Fruit fly (Drosophila melanogaster) Kc167 (cell line): ENCODE results near the gene Dph3.

ENCODE experiments used
- Myc ChIP-seq: fragments of >200 bp; optimal IDR thresholded peaks from 2 replicates; lab custom pipeline; 2017; ENCODE audit warnings: missing external identifiers
- Sin3A ChIP-seq: fragments of >200 bp; optimal IDR thresholded peaks from 2 replicates; lab custom pipeline; 2018; ENCODE audit warnings: missing external identifiers
- h ChIP-seq: fragments of >200 bp; optimal IDR thresholded peaks from 3 replicates; lab custom pipeline; 2018; ENCODE audit warnings: missing external identifiers
- insv ChIP-seq: fragments of >200 bp; optimal IDR thresholded peaks from 3 replicates; lab custom pipeline; 2018; ENCODE audit warnings: missing external identifiers
- psq ChIP-seq: fragments of >200 bp; optimal IDR thresholded peaks from 2 replicates; lab custom pipeline; 2017; ENCODE audit warnings: missing external identifiers
- ttk ChIP-seq: sonication (Bioruptor generic); optimal IDR thresholded peaks from 2 replicates; lab custom pipeline; 2017; ENCODE audit warnings: missing external identifiers

Dph3 gene

DNA sequence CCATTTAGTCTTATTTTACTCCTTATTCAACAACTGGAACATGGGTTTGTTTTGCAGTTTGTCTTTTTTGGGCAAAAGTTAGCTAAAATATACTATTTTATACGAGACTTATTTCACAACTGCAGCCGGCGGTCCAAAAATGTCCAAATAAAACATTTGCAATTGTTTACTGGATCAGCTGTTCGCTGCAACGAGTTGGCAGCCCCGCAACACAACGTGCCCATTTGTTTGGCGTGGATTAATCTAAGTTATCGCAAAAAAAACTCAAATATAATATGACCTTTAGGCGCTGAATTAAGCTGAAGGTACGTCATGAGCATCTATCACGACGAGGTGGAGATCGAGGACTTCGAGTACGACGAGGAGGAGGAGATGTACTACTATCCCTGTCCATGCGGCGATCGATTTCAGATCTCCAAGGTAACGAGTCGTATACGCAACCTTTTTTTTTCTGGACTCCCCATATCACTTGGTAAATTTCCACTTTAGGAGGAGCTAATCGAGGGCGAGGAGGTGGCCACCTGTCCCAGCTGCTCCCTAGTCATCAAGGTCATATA, at the start of gene Dph3, which contains the start of gene CG17187:
TSS of gene Dph3 (plus strand) at position 208 of the 557 bp plus-strand sequence.
TSS of gene CG17187 (minus strand) at position 175 of the 557 bp plus-strand sequence.
- no peak for TF ChIP-seq Sin3A (lab: Kevin White, UChicago)
- TF ChIP-seq h: no peak
- TF ChIP-seq insv: no peak
- TF ChIP-seq ttk (lab: Kevin White, UChicago): no peak
- no peak for TF ChIP-seq psq (lab: Kevin White, UChicago)
- no peak for TF ChIP-seq Myc (lab: Kevin White, UChicago)

DNA sequence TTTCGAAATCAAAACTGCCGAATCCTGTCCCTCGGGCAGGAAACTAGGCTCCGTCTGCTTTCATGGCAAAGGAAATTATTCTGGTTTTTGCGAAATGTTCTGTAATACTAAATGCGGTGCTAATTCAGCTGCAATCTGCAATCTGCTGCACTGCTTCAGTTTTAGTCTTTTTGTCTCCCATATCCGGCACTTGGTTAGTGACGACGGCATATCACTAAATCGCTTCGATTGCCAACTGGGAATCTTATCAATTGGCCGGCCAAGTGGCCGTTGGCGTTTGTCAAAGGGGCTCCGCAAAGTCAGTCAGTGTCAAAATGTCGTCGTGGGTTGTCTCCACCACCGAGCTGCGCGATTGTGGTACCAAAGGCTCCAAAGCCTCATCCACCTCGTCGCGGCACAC, 35.9 kb upstream of the Dph3 start, which contains the start of gene CG18577:
TSS of gene CG18577 (plus strand) at position 301 of the 400 bp plus-strand sequence.
- TF ChIP-seq ttk (lab: Kevin White, UChicago) (no peak), h (no peak), Myc (lab: Kevin White, UChicago) (no peak), Sin3A (lab: Kevin White, UChicago) (no peak), insv (no peak), psq (lab: Kevin White, UChicago) (no peak)

DNA sequence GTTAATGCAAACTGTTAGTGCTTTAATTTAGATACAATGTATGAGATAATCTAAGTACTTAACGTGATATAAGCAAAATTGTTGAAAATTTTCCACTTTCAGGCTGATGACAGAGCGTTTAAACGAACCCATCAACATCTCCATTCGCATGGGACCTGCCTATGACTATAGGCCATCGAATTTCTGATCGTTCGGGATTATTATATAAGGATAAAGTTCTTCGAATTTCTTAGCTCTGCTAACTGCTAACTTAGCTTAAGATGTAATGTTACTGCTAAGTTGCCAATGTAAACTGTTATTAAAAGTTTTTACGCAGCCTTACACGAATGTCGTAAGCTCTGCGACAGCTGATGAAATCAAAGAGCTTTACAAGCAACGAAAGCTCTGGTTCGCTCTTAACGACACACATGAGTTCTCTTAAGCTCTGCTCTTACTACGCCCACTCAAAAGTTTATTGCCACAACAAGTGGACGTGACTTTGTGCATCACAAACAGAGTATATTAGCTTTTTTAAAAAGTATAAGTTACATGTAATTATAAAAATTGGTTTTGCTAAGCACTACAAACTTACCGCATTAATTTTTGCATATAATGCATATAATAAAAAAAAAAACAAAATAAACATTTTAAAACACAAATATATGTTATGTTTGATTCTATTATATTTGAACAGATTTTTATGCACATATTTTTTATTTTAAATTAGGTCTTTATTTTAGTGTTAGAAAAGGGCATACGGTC, 34.9 kb upstream of the Dph3 start:
- TF ChIP-seq h: no peak
- no peak for TF ChIP-seq Myc (lab: Kevin White, UChicago)
- no peak for TF ChIP-seq ttk (lab: Kevin White, UChicago)
- no peak for TF ChIP-seq insv
- TF ChIP-seq psq (lab: Kevin White, UChicago): no peak
- no peak for TF ChIP-seq Sin3A (lab: Kevin White, UChicago)

DNA sequence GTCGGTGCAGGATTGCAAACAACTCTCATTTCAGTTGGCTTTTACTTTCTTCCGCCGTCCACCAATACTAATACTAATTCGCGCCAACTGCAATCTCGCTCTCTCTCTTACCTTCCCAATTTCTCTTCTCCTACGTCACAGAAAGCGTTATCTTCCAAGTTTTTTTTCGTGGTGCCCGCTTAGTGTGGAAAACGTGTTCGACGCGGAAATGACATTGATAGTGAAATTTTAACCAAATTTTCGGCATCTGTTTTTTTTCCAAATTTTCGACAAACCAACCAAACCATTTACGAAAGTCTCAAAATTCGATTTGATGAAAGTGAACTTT, 34.4 kb upstream of the Dph3 start, which contains the start of gene cu:
TSS of gene cu (plus strand) at position 204 of the 328 bp plus-strand sequence.
- TF ChIP-seq insv: no peak
- no peak for TF ChIP-seq Myc (lab: Kevin White, UChicago)
- TF ChIP-seq psq (lab: Kevin White, UChicago): no peak
- TF ChIP-seq ttk (lab: Kevin White, UChicago): no peak
- TF ChIP-seq Sin3A (lab: Kevin White, UChicago): no peak

DNA sequence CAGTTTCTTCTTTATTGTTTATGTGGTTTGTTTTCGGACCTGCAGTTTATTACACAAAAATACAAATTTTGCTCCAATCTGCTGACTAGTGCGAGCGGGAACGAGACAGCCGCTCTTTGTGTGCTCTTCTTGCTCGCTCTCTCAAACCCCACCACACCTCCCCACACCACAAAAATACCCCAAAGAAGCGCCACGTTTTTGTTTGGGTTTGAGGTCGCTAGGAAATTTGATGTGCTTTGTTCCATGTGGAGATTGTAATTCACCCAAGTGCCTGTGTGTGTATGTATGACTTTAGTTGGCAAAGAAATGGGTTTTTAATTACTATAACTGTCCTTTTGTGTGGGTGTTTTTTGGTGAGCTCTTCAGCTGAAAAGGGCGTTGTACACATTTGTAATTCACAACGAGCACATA, 33.6 kb upstream of the Dph3 start:
- no peak for TF ChIP-seq insv
- no peak for TF ChIP-seq Myc (lab: Kevin White, UChicago)
- no peak for TF ChIP-seq psq (lab: Kevin White, UChicago)
- no peak for TF ChIP-seq h
- TF ChIP-seq ttk (lab: Kevin White, UChicago): no peak
- TF ChIP-seq Sin3A (lab: Kevin White, UChicago): no peak

DNA sequence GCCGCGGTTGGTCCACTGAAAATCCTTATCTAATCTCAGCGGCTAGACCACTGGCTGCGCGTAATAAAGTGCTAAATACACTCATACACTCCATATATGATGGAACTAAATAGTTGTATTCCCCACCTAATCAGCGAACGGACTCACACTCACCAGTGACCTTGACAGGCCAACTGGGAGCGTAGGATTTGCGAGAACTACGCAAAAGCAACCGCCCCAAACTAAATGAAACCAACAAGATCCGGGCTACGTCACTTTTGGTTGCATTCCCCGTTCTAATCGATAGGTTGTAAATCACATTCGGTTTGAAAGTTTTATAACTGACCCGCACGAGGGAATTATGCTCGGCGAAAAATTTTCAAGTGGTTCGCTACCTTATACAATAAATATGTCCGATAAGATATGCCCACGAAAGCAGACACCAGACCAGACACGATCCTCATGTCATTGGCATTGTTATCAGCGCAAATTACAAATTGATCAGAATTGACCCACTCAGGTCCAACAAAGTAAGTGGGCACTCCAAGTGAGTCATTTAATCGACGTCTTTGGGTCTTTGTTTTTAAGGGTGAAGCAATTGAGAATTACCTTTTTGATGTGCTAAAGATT, 32.4 kb upstream of the Dph3 start:
- TF ChIP-seq insv (no peak), ttk (lab: Kevin White, UChicago) (no peak)

DNA sequence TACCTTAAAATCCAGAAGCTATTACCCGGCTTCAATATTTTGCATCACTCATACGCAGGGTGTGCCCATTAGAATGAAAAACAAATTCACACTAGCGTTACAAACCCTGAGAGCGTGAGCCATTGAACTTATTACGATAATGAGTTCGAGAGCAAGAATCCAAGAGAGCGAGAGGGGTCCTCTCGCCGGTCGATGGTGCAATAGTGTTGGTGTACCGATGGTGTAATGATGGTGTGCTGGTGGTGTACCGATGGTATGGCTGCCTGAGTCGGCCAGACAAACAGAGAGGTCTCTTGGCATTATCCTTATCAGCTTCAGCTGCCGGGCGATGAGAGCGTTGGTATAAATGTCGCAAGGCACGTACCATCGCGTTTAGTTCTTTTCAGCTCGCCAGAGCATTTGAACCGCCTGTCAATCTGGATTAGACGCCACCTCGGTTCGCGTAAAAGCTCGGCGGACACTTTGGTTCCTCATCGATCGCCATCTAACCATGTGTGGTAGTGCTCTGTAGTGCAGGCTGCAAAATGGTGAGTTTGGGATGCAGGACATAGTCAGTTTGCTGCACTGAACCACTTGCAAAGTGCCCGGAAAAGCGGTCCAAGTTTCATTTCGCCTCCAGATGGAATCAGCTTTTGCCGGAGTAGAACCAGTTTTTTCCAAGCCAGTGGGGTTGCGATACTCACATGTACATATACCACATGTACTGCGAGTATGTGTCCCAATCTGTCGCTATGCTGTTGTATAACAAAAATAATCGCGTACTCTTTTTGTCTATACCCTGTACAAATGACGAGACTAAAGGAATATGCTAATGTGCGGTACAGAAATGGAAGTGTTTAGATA, 31.4 kb upstream of the Dph3 start:
- TF ChIP-seq h: no peak
- TF ChIP-seq psq (lab: Kevin White, UChicago): no peak
- TF ChIP-seq Sin3A (lab: Kevin White, UChicago): no peak
- TF ChIP-seq insv: no peak
- no peak for TF ChIP-seq ttk (lab: Kevin White, UChicago)
- no peak for TF ChIP-seq Myc (lab: Kevin White, UChicago)

DNA sequence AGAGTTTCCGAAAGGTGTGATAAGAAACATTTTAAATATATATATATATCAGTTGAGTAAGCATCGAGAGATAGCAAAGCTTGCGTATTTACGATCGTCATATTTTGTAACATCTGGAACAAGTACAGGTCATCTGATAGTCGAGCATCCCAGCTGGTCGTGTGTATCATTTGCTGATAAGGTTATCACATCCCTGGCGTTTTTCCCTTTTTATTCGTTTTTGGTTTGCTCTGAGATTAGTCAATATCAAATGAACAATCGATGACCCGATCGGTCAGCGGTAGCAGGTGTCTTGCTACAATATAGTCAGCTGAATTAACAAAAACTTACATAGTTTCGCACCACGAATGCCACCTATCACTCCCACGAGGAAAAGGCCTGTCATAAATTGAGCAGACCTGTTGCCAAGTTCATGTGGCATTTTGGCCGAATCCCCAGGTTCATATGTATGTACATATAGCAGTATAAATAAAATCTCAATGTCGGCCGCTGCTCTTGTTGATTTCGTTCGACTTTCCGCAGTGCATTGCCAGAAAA, 30.8 kb upstream of the Dph3 start:
- TF ChIP-seq h (no peak), psq (lab: Kevin White, UChicago) (no peak), ttk (lab: Kevin White, UChicago) (no peak), insv (no peak), Myc (lab: Kevin White, UChicago) (no peak), Sin3A (lab: Kevin White, UChicago) (no peak)

DNA sequence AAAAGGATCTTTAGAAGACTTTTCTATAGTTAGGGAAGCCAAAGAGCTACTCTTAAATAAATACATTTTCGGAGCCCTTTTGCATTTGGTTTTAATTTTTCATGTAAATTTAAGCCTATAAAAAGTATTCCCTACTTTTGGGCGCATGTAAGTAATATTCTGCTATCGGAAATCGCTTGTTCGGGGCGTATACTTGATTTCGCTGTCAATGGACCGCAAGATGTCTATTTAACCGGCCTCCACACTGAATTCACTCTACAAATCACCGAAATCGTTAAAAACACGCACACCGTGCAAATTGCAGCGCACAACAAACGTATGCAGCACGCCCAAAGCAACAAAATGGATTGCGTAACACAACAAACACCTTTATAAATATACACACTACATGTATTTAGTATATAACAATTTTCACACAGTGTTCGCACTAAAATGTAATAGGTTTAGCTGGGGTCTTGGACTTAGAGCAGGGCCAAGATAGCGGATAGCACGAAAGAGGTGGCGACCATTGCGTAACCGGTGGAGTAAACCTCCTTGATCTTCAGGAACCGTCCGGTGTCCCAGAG, 22.9 kb upstream of the Dph3 start:
- TF ChIP-seq h: no peak
- TF ChIP-seq insv: no peak
- TF ChIP-seq psq (lab: Kevin White, UChicago): no peak
- TF ChIP-seq Sin3A (lab: Kevin White, UChicago): no peak
- no peak for TF ChIP-seq ttk (lab: Kevin White, UChicago)
- TF ChIP-seq Myc (lab: Kevin White, UChicago): no peak

DNA sequence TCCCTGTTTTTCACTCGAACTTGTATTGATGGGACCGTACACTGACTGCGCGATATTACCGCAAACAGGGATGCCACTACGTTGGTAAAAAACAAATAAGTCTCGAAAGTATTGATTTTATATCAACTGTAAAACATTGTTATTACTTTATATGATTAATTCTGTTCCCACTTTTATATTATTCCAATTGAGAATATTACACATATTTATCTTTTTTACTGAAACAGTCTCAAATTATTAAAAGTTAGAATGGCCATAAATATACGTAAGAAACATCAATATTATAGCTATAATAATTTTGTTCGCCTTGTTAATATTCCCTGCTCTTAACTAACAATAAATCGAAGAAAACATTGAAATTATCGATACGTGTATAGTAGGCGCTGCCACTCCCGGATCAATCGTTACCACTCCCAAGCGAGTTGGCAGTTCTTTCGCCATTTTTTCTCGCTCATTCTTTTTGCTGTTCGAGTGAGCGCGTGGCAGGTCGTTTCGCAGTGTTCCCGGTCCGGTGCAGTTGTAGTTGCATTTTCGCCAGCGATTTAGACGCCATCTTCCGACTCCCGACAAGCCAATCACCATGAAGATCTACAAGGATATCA, 21.8 kb upstream of the Dph3 start, which contains the start of the genes SdhC and Tctp:
TSS of gene SdhC (minus strand) at position 49 of the 602 bp plus-strand sequence.
TSS of gene Tctp (plus strand) at position 447 of the 602 bp plus-strand sequence.
- no peak for TF ChIP-seq h
- no peak for TF ChIP-seq psq (lab: Kevin White, UChicago)
- TF ChIP-seq Sin3A (lab: Kevin White, UChicago): no peak
- no peak for TF ChIP-seq Myc (lab: Kevin White, UChicago)
- no peak for TF ChIP-seq insv
- TF ChIP-seq ttk (lab: Kevin White, UChicago): no peak
